Fruit fly (Drosophila melanogaster) whole organism, wandering third instar larva: ENCODE results near the gene CG9519.

Source experiments
- CG9705 ChIP-seq: fragments of 200-800 bp; sonication (Bioruptor generic); optimal IDR thresholded peaks from 2 replicates; lab custom pipeline; 2018; ENCODE audit warnings: missing biosample characterization, mild to moderate bottlenecking, missing genetic modification characterization
- CrebA ChIP-seq: fragments of 200-800 bp; sonication (Bioruptor generic); optimal IDR thresholded peaks from 2 replicates; lab custom pipeline; 2016; ENCODE audit warnings: missing biosample characterization, mild to moderate bottlenecking, missing genetic modification characterization, borderline replicate concordance
- Hr78 ChIP-seq: fragments of >200 bp; optimal IDR thresholded peaks from 2 replicates; lab custom pipeline; 2017; ENCODE audit warnings: missing biosample characterization, missing genetic modification characterization
- Rel ChIP-seq, 2 experiments: fragments of 200-800 bp; sonication (Bioruptor generic) in 1 of 2; optimal IDR thresholded peaks; 2 replicates in 1 of 2; 3 replicates in 1 of 2; lab custom pipeline; 2016 to 2019; ENCODE audit warnings: mild to moderate bottlenecking in 2 of 2, missing biosample characterization in 2 of 2, missing genetic modification characterization in 2 of 2, moderate library complexity in 1 of 2
- ey ChIP-seq: fragments of 200-800 bp; sonication (Bioruptor generic); optimal IDR thresholded peaks from 2 replicates; lab custom pipeline; 2016; ENCODE audit warnings: missing biosample characterization, missing genetic modification characterization
- foxo ChIP-seq, 2 experiments: fragments of 200-800 bp; sonication (Bioruptor generic); optimal IDR thresholded peaks; 2 replicates in 1 of 2; 3 replicates in 1 of 2; lab custom pipeline; 2016 to 2017; ENCODE audit warnings: missing biosample characterization in 2 of 2, missing genetic modification characterization in 2 of 2
- h ChIP-seq: fragments of 200-800 bp; sonication (Bioruptor generic); optimal IDR thresholded peaks from 3 replicates; lab custom pipeline; 2016; ENCODE audit warnings: missing biosample characterization, mild to moderate bottlenecking, missing genetic modification characterization
- lola ChIP-seq: fragments of >200 bp; optimal IDR thresholded peaks from 2 replicates; lab custom pipeline; 2017; ENCODE audit warnings: missing biosample characterization, missing genetic modification characterization
- pan ChIP-seq: fragments of >200 bp; optimal IDR thresholded peaks from 2 replicates; lab custom pipeline; 2017
- psq ChIP-seq: fragments of 200-800 bp; sonication (Bioruptor generic); optimal IDR thresholded peaks from 3 replicates; lab custom pipeline; 2017; ENCODE audit warnings: missing biosample characterization, mild to moderate bottlenecking, missing genetic modification characterization, moderate library complexity
- tai ChIP-seq: sonication (Bioruptor generic); optimal IDR thresholded peaks from 2 replicates; lab custom pipeline; 2016; ENCODE audit warnings: missing biosample characterization, missing genetic modification characterization

dm6 chrX:14841893-14842505 is 14.2 kb downstream of the CG9519 start:
- TF ChIP-seq lola (GFP tag; lab: Kevin White, UChicago): no peak
- no peak for TF ChIP-seq CG9705
- TF ChIP-seq pan (lab: Kevin White, UChicago): no peak
- TF ChIP-seq ey: no peak
- no peak for TF ChIP-seq Hr78 (GFP tag; lab: Kevin White, UChicago)
- TF ChIP-seq Rel (GFP tag; optimal IDR thresholded peaks at IDR 0.05; lab: Kevin White, UChicago): no peak
- no peak for TF ChIP-seq Rel (tag; optimal IDR thresholded peaks at IDR 0.05; lab: Kevin White, UChicago)
- TF ChIP-seq h (GFP tag; lab: Kevin White, UChicago): no peak
- no peak for TF ChIP-seq psq (GFP tag; lab: Kevin White, UChicago)
- no peak for TF ChIP-seq tai (GFP tag; lab: Kevin White, UChicago)
- no peak for TF ChIP-seq CrebA (GFP tag; lab: Kevin White, UChicago)
- TF ChIP-seq foxo (GFP tag; optimal IDR thresholded peaks at IDR 0.05; lab: Kevin White, UChicago): no peak
